Worm (Caenorhabditis elegans) whole organism, mixed stage, embryonic: ENCODE data around the gene math-9.

Source experiments
- M03D4.4 ChIP-seq: sonication (generic microtip); optimal IDR thresholded peaks from 2 replicates; lab custom pipeline; 2017; ENCODE audit warnings: mild to moderate bottlenecking, missing genetic modification characterization, missing compliant biosample characterization
- bed-3 ChIP-seq: fragments of 200-800 bp; sonication (Bioruptor generic); optimal IDR thresholded peaks from 3 replicates; lab custom pipeline; 2018; ENCODE audit warnings: mild to moderate bottlenecking, missing genetic modification characterization, moderate library complexity, missing compliant biosample characterization
- blmp-1 ChIP-seq: fragments of 150-350 bp; optimal IDR thresholded peaks from 2 replicates; lab custom pipeline; 2014; ENCODE audit warnings: missing biosample characterization, missing genetic modification characterization
- ceh-39 ChIP-seq: fragments of 150-350 bp; optimal IDR thresholded peaks from 2 replicates; lab custom pipeline; 2014; ENCODE audit warnings: missing biosample characterization, missing genetic modification characterization
- ceh-43 ChIP-seq: fragments of 200-800 bp; sonication (Bioruptor generic); optimal IDR thresholded peaks from 2 replicates; lab custom pipeline; 2018; ENCODE audit warnings: mild to moderate bottlenecking, missing genetic modification characterization, moderate library complexity, missing compliant biosample characterization
- ceh-83 ChIP-seq: fragments of 200-800 bp; sonication (Bioruptor generic); optimal IDR thresholded peaks from 2 replicates; lab custom pipeline; 2018; ENCODE audit warnings: mild to moderate bottlenecking, missing genetic modification characterization, missing compliant biosample characterization
- ces-1 ChIP-seq: fragments of 150-350 bp; optimal IDR thresholded peaks from 2 replicates; lab custom pipeline; 2014; ENCODE audit warnings: missing biosample characterization, missing genetic modification reagents, missing genetic modification characterization
- cnd-1 ChIP-seq: fragments of 200-800 bp; sonication (Bioruptor generic); optimal IDR thresholded peaks from 2 replicates; lab custom pipeline; 2018; ENCODE audit warnings: mild to moderate bottlenecking, missing genetic modification characterization, missing compliant biosample characterization
- drap-1 ChIP-seq: fragments of 200-800 bp; sonication (Bioruptor generic); optimal IDR thresholded peaks from 3 replicates; lab custom pipeline; 2018; ENCODE audit warnings: mild to moderate bottlenecking, missing genetic modification characterization, missing compliant biosample characterization
- elt-1 ChIP-seq: sonication (generic microtip); optimal IDR thresholded peaks from 2 replicates; lab custom pipeline; 2017; ENCODE audit warnings: missing genetic modification characterization, mild to moderate bottlenecking, missing compliant biosample characterization, antibody characterized with exemption, moderate library complexity, borderline replicate concordance; ENCODE audit not compliant: insufficient read depth
- elt-3 ChIP-seq: fragments of 150-350 bp; optimal IDR thresholded peaks from 2 replicates; lab custom pipeline; 2014; ENCODE audit warnings: missing biosample characterization, missing genetic modification characterization
- flh-1 ChIP-seq: fragments of 200-800 bp; sonication (Bioruptor generic); optimal IDR thresholded peaks from 2 replicates; lab custom pipeline; 2018; ENCODE audit warnings: mild to moderate bottlenecking, missing genetic modification characterization, moderate library complexity, missing compliant biosample characterization
- ham-2 ChIP-seq: fragments of 200-800 bp; sonication (Bioruptor generic); optimal IDR thresholded peaks from 2 replicates; lab custom pipeline; 2018; ENCODE audit warnings: mild to moderate bottlenecking, missing genetic modification characterization, missing compliant biosample characterization
- hlh-1 ChIP-seq: fragments of 150-350 bp; optimal IDR thresholded peaks from 2 replicates; lab custom pipeline; 2014; ENCODE audit warnings: missing biosample characterization, missing genetic modification reagents, missing genetic modification characterization
- lin-13 ChIP-seq: fragments of 150-350 bp; optimal IDR thresholded peaks from 2 replicates; lab custom pipeline; 2014; ENCODE audit warnings: missing biosample characterization, missing genetic modification characterization
- lin-32 ChIP-seq: fragments of 200-800 bp; sonication (Bioruptor generic); optimal IDR thresholded peaks from 2 replicates; lab custom pipeline; 2018; ENCODE audit warnings: mild to moderate bottlenecking, missing genetic modification characterization, missing compliant biosample characterization
- mab-5 ChIP-seq: fragments of 150-350 bp; optimal IDR thresholded peaks from 2 replicates; lab custom pipeline; 2014; ENCODE audit warnings: missing biosample characterization, missing genetic modification characterization
- mep-1 ChIP-seq: fragments of 150-350 bp; optimal IDR thresholded peaks from 2 replicates; lab custom pipeline; 2017; ENCODE audit warnings: missing biosample characterization, missing genetic modification reagents, missing genetic modification characterization, inconsistent platforms
- mls-2 ChIP-seq: sonication (generic microtip); optimal IDR thresholded peaks from 2 replicates; lab custom pipeline; 2016; ENCODE audit warnings: mild to moderate bottlenecking, missing genetic modification characterization, moderate library complexity, missing compliant biosample characterization
- nhr-12 ChIP-seq: fragments of 150-350 bp; optimal IDR thresholded peaks from 2 replicates; lab custom pipeline; 2014; ENCODE audit warnings: missing biosample characterization, missing genetic modification characterization
- nhr-2 ChIP-seq: fragments of 150-350 bp; optimal IDR thresholded peaks from 2 replicates; lab custom pipeline; 2014; ENCODE audit warnings: missing biosample characterization, missing genetic modification characterization
- nhr-237 ChIP-seq: fragments of 150-350 bp; optimal IDR thresholded peaks from 2 replicates; lab custom pipeline; 2014; ENCODE audit warnings: missing biosample characterization, missing genetic modification characterization
- nhr-28 ChIP-seq: fragments of 150-350 bp; optimal IDR thresholded peaks from 2 replicates; lab custom pipeline; 2014; ENCODE audit warnings: missing biosample characterization, missing genetic modification characterization
- nhr-76 ChIP-seq: sonication (generic microtip); optimal IDR thresholded peaks from 2 replicates; lab custom pipeline; 2017; ENCODE audit warnings: missing biosample characterization, missing genetic modification characterization
- pha-4 ChIP-seq: fragments of 150-350 bp; optimal IDR thresholded peaks from 2 replicates; lab custom pipeline; 2018; ENCODE audit warnings: missing biosample characterization, missing genetic modification reagents, missing genetic modification characterization
- sem-2 ChIP-seq: fragments of 200-800 bp; sonication (Bioruptor generic); optimal IDR thresholded peaks from 2 replicates; lab custom pipeline; 2018; ENCODE audit warnings: mild to moderate bottlenecking, missing genetic modification characterization, missing compliant biosample characterization
- snpc-4 ChIP-seq: fragments of 150-350 bp; optimal IDR thresholded peaks from 2 replicates; lab custom pipeline; 2014; ENCODE audit warnings: missing biosample characterization, missing genetic modification characterization
- sptf-1 ChIP-seq: sonication (generic microtip); optimal IDR thresholded peaks from 2 replicates; lab custom pipeline; 2017; ENCODE audit warnings: mild to moderate bottlenecking, missing genetic modification characterization, moderate library complexity, missing compliant biosample characterization
- tbx-8 ChIP-seq: fragments of 200-800 bp; sonication (Bioruptor generic); optimal IDR thresholded peaks from 2 replicates; lab custom pipeline; 2018; ENCODE audit warnings: mild to moderate bottlenecking, missing genetic modification characterization, moderate library complexity, missing compliant biosample characterization
- unc-120 ChIP-seq: sonication (generic microtip); optimal IDR thresholded peaks from 2 replicates; lab custom pipeline; 2017; ENCODE audit warnings: missing genetic modification characterization, missing compliant biosample characterization; ENCODE audit not compliant: poor library complexity, severe bottlenecking
- unc-62 ChIP-seq: fragments of 150-350 bp; optimal IDR thresholded peaks from 2 replicates; lab custom pipeline; 2014; ENCODE audit warnings: missing biosample characterization, missing genetic modification reagents, missing genetic modification characterization
- zip-8 ChIP-seq: fragments of 150-350 bp; optimal IDR thresholded peaks from 2 replicates; lab custom pipeline; 2014; ENCODE audit warnings: missing biosample characterization, missing genetic modification characterization
- ztf-11 ChIP-seq: fragments of 150-350 bp; optimal IDR thresholded peaks from 2 replicates; lab custom pipeline; 2014; ENCODE audit warnings: missing biosample characterization, missing genetic modification characterization

Gene math-9

DNA sequence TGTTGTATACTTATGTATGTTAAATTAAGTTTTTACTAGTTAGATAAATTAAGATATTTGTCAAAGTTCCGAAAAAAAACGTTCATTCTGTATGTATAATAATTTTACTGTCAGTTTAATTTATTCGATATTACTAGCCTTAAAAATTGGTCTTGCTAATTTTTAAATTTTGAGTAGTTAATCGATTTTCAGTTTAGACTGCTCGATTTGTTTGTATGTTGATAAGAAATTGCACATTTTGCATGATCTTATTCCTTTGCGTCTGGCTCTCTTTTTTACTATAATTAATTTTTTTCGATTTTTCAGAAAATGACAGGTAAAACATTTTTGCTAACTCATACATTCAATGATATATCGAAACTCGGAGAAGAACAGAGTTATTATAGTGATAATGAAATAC, 9.4 kb upstream of the math-9 start, which contains the start of gene math-24:
Gene math-24 (plus strand): TSS at position 301 of the 400 bp plus-strand sequence.
- TF ChIP-seq flh-1 (GFP tag; lab: Kevin White, UChicago) (no peak), mab-5 (tag; lab: Kevin White, UChicago) (no peak), nhr-76 (tag; lab: Kevin White, UChicago) (no peak), tbx-8 (GFP tag; lab: Kevin White, UChicago) (no peak), zip-8 (tag; lab: Kevin White, UChicago) (no peak), nhr-2 (tag; lab: Kevin White, UChicago) (no peak), ham-2 (GFP tag; lab: Kevin White, UChicago) (no peak), sptf-1 (tag; lab: Kevin White, UChicago) (no peak), ceh-83 (GFP tag; lab: Kevin White, UChicago) (no peak), lin-32 (GFP tag; lab: Kevin White, UChicago) (no peak), nhr-28 (no peak), hlh-1 (tag; lab: Kevin White, UChicago) (no peak), ceh-39 (tag; lab: Kevin White, UChicago) (no peak), drap-1 (GFP tag; lab: Kevin White, UChicago) (no peak), nhr-237 (tag; lab: Kevin White, UChicago) (no peak)

ce11 chrII:1897936-1898335, 7.4 kb upstream of the math-9 start, which contains the start of gene C46F9.6:
TSS of gene C46F9.6 (plus strand) at chrII:1898236.
- TF ChIP-seq pha-4 (tag; lab: Kevin White, UChicago) (no peak), blmp-1 (tag; lab: Kevin White, UChicago) (no peak), lin-13 (no peak)

DNA sequence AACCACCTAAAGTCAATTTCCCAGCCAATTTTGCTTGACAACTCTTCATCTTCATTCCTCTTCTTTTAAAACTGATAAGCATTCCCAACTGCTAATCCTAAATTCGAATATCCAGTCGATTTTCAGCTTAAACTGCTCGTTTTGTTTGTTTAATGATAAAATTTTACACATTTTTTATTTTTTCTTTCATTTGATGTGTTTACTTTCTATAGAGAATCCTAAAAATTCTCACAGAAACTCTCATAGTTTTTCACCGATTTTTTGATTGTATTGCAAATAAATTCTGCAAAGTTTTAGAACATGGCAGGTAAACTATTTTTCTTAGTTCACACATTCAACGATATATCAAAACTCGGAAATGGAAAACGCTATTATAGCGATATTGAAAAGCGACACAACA, 5.2 kb upstream of the math-9 start, which contains the start of gene math-25:
Gene math-25 (plus strand): TSS at position 301 of the 400 bp plus-strand sequence.
- TF ChIP-seq mab-5 (tag; lab: Kevin White, UChicago) (no peak), lin-13 (no peak), elt-1 (tag; lab: Kevin White, UChicago) (no peak), M03D4.4 (tag; lab: Kevin White, UChicago) (no peak), unc-62 (no peak), ceh-43 (GFP tag; lab: Kevin White, UChicago) (no peak), flh-1 (GFP tag; lab: Kevin White, UChicago) (no peak), ces-1 (GFP tag; lab: Kevin White, UChicago) (no peak), ceh-83 (GFP tag; lab: Kevin White, UChicago) (no peak), sem-2 (no peak), cnd-1 (tag; lab: Kevin White, UChicago) (no peak), pha-4 (tag; lab: Kevin White, UChicago) (no peak), tbx-8 (GFP tag; lab: Kevin White, UChicago) (no peak)

DNA sequence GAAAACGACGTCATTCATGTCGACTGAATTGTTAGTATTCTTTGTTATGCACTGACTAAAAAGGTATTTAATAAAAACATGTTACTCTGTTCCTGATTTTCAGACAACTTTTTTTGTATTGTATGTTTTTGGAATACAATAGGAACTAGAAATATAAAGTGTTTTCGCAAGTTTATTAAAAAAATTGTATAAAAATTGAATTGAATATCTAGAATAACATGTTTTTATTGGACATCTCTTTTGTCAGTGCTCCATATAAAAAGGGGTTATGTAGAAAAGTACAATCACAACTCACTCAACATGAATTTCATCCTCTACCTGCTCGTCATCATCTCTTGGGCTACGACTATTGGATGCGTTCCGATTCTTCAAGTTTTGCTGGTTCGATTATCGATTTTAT, 4.7 kb upstream of the math-9 start, which contains the start of gene C46F9.5:
Gene C46F9.5 (plus strand): TSS at position 301 of the 400 bp plus-strand sequence.
- TF ChIP-seq pha-4 (tag; lab: Kevin White, UChicago): no peak
- no peak for TF ChIP-seq ztf-11 (tag; lab: Kevin White, UChicago)
- no peak for TF ChIP-seq mab-5 (tag; lab: Kevin White, UChicago)
- TF ChIP-seq elt-3 (tag; lab: Kevin White, UChicago): no peak
- TF ChIP-seq hlh-1 (tag; lab: Kevin White, UChicago): no peak
- TF ChIP-seq ceh-83 (GFP tag; lab: Kevin White, UChicago): no peak
- no peak for TF ChIP-seq mls-2 (tag; lab: Kevin White, UChicago)
- no peak for TF ChIP-seq nhr-2 (tag; lab: Kevin White, UChicago)
- TF ChIP-seq nhr-12 (tag; lab: Kevin White, UChicago): no peak
- no peak for TF ChIP-seq ceh-43 (GFP tag; lab: Kevin White, UChicago)
- TF ChIP-seq unc-120 (tag; lab: Kevin White, UChicago): no peak
- TF ChIP-seq bed-3 (GFP tag; lab: Kevin White, UChicago): no peak
- TF ChIP-seq drap-1 (GFP tag; lab: Kevin White, UChicago): no peak
- no peak for TF ChIP-seq mep-1 (tag; lab: Kevin White, UChicago)
- no peak for TF ChIP-seq flh-1 (GFP tag; lab: Kevin White, UChicago)
- TF ChIP-seq lin-32 (GFP tag; lab: Kevin White, UChicago): no peak
- TF ChIP-seq snpc-4 (tag; lab: Kevin White, UChicago): no peak
